Fruit fly (Drosophila melanogaster): ENCODE data around the gene mwh.

DNA sequence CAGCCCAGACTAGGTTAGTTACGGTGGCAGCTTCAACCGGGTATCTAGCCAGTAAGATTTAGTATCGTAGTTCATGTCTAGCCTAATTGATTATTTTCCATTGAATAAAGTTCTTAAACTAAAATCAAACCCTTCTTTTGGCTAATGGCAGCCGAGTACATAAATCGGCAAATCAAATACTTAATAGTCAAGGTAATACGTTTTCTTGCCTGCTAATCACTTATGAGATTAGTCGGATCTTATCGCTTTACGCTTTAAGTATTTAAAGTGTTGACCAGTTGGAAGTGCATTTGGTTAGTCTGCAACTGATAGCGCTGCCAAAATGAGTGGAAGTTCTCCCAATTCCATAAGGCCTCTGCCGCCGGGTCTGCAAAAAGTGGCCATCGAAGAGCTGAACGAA is 32.0 kb downstream of the mwh start, which contains the start of gene CG33965:
- TF ChIP-seq CG8478 (optimal IDR thresholded peaks at IDR 0.05) (no peak), CTCF (optimal IDR thresholded peaks at IDR 0.05) (no peak)
